Worm (Caenorhabditis elegans) whole organism, L3 larva: ENCODE data around the gene C28D4.18.

Source experiments
- R02D3.7 ChIP-seq: fragments of 150-350 bp; optimal IDR thresholded peaks from 2 replicates; lab custom pipeline; 2014; ENCODE audit warnings: missing biosample characterization, missing genetic modification characterization
- ZK546.5 ChIP-seq: sonication (generic microtip); optimal IDR thresholded peaks from 2 replicates; lab custom pipeline; 2017; ENCODE audit warnings: missing biosample characterization, missing genetic modification characterization
- aly-2 ChIP-seq: fragments of 150-350 bp; optimal IDR thresholded peaks from 2 replicates; lab custom pipeline; 2014; ENCODE audit warnings: missing biosample characterization, missing genetic modification characterization
- ama-1 ChIP-seq: fragments of 150-350 bp; optimal IDR thresholded peaks from 2 replicates; lab custom pipeline; 2018
- ceh-28 ChIP-seq: fragments of 150-350 bp; optimal IDR thresholded peaks from 2 replicates; lab custom pipeline; 2014; ENCODE audit warnings: missing biosample characterization, missing genetic modification reagents, missing genetic modification characterization
- ceh-82 ChIP-seq: fragments of 150-350 bp; optimal IDR thresholded peaks from 2 replicates; lab custom pipeline; 2014; ENCODE audit warnings: missing biosample characterization, missing genetic modification characterization
- ceh-9 ChIP-seq: sonication (generic microtip); optimal IDR thresholded peaks from 2 replicates; lab custom pipeline; 2018; ENCODE audit warnings: missing biosample characterization, missing genetic modification characterization
- daf-12 ChIP-seq: fragments of 150-350 bp; optimal IDR thresholded peaks from 2 replicates; lab custom pipeline; 2014; ENCODE audit warnings: missing biosample characterization, missing genetic modification reagents, missing genetic modification characterization
- egl-27 ChIP-seq: sonication (generic microtip); optimal IDR thresholded peaks from 4 replicates; lab custom pipeline; 2017; ENCODE audit warnings: missing biosample characterization, missing genetic modification reagents, missing genetic modification characterization
- egl-5 ChIP-seq: fragments of 150-350 bp; optimal IDR thresholded peaks from 2 replicates; lab custom pipeline; 2017; ENCODE audit warnings: missing biosample characterization, missing genetic modification reagents, missing genetic modification characterization, inconsistent platforms
- elt-1 ChIP-seq: fragments of 150-350 bp; optimal IDR thresholded peaks from 2 replicates; lab custom pipeline; 2014; ENCODE audit warnings: missing biosample characterization, missing genetic modification characterization
- elt-3 ChIP-seq, 3 experiments: fragments of 150-350 bp in 1 of 3; sonication (generic microtip) in 2 of 3; optimal IDR thresholded peaks; 2 replicates in 2 of 3; 4 replicates in 1 of 3; lab custom pipeline; 2014 to 2017; ENCODE audit warnings: missing biosample characterization in 3 of 3, missing genetic modification characterization in 3 of 3
- fkh-10 ChIP-seq: sonication (generic microtip); optimal IDR thresholded peaks from 2 replicates; lab custom pipeline; 2017; ENCODE audit warnings: missing biosample characterization, missing genetic modification reagents, missing genetic modification characterization
- fkh-2 ChIP-seq: fragments of 150-350 bp; optimal IDR thresholded peaks from 2 replicates; lab custom pipeline; 2014; ENCODE audit warnings: missing biosample characterization, missing genetic modification reagents, missing genetic modification characterization
- fos-1 ChIP-seq: fragments of 150-350 bp; optimal IDR thresholded peaks from 2 replicates; lab custom pipeline; 2014; ENCODE audit warnings: missing biosample characterization, missing genetic modification characterization
- hmg-11 ChIP-seq: sonication (generic microtip); optimal IDR thresholded peaks from 2 replicates; lab custom pipeline; 2016; ENCODE audit warnings: missing genetic modification characterization, missing compliant biosample characterization
- jun-1 ChIP-seq: fragments of 150-350 bp; optimal IDR thresholded peaks from 2 replicates; lab custom pipeline; 2014; ENCODE audit warnings: missing biosample characterization, missing genetic modification reagents, missing genetic modification characterization
- lin-15B ChIP-seq: fragments of 150-350 bp; optimal IDR thresholded peaks from 2 replicates; lab custom pipeline; 2014; ENCODE audit warnings: missing biosample characterization, missing genetic modification characterization
- lin-39 ChIP-seq: fragments of 150-350 bp; optimal IDR thresholded peaks from 2 replicates; lab custom pipeline; 2018; ENCODE audit warnings: missing biosample characterization, missing genetic modification reagents, missing genetic modification characterization
- lsy-12 ChIP-seq: sonication (generic microtip); optimal IDR thresholded peaks from 2 replicates; lab custom pipeline; 2016; ENCODE audit warnings: mild to moderate bottlenecking, missing genetic modification characterization, missing compliant biosample characterization
- mml-1 ChIP-seq: fragments of 150-350 bp; sonication (generic microtip); optimal IDR thresholded peaks from 3 replicates; lab custom pipeline; 2014; ENCODE audit warnings: missing biosample characterization, missing genetic modification characterization
- nfya-1 ChIP-seq: sonication (generic microtip); optimal IDR thresholded peaks from 2 replicates; lab custom pipeline; 2017; ENCODE audit warnings: missing genetic modification characterization, mild to moderate bottlenecking, missing compliant biosample characterization, antibody characterized with exemption, moderate library complexity; ENCODE audit not compliant: insufficient read depth
- nhr-11 ChIP-seq: fragments of 150-350 bp; optimal IDR thresholded peaks from 2 replicates; lab custom pipeline; 2014; ENCODE audit warnings: missing biosample characterization, missing genetic modification characterization
- nhr-12 ChIP-seq: fragments of 150-350 bp; optimal IDR thresholded peaks from 2 replicates; lab custom pipeline; 2014; ENCODE audit warnings: missing biosample characterization, missing genetic modification characterization
- nhr-237 ChIP-seq: fragments of 150-350 bp; optimal IDR thresholded peaks from 2 replicates; lab custom pipeline; 2014; ENCODE audit warnings: missing biosample characterization, missing genetic modification characterization
- nhr-25 ChIP-seq: sonication (generic microtip); optimal IDR thresholded peaks from 2 replicates; lab custom pipeline; 2017; ENCODE audit warnings: missing biosample characterization, missing genetic modification characterization
- nhr-28 ChIP-seq: fragments of 150-350 bp; optimal IDR thresholded peaks from 2 replicates; lab custom pipeline; 2014; ENCODE audit warnings: missing biosample characterization, missing genetic modification characterization
- nhr-43 ChIP-seq: sonication (generic microtip); optimal IDR thresholded peaks from 2 replicates; lab custom pipeline; 2016; ENCODE audit warnings: mild to moderate bottlenecking, missing genetic modification characterization, missing compliant biosample characterization; ENCODE audit not compliant: poor library complexity, severe bottlenecking
- nhr-67 ChIP-seq: fragments of 150-350 bp; optimal IDR thresholded peaks from 2 replicates; lab custom pipeline; 2014; ENCODE audit warnings: missing biosample characterization, missing genetic modification characterization
- sea-2 ChIP-seq: fragments of 150-350 bp; sonication (generic microtip); optimal IDR thresholded peaks from 4 replicates; lab custom pipeline; 2014; ENCODE audit warnings: missing biosample characterization, missing genetic modification reagents, missing genetic modification characterization
- skn-1 ChIP-seq: fragments of 150-350 bp; optimal IDR thresholded peaks from 2 replicates; lab custom pipeline; 2014; ENCODE audit warnings: missing biosample characterization, missing genetic modification characterization
- snpc-4 ChIP-seq: fragments of 150-350 bp; optimal IDR thresholded peaks from 2 replicates; lab custom pipeline; 2014; ENCODE audit warnings: missing biosample characterization, missing genetic modification characterization
- unc-39 ChIP-seq: sonication (generic microtip); optimal IDR thresholded peaks from 4 replicates; lab custom pipeline; 2017; ENCODE audit warnings: missing biosample characterization, missing genetic modification characterization
- unc-62 ChIP-seq: fragments of 150-350 bp; sonication (generic microtip); optimal IDR thresholded peaks from 4 replicates; lab custom pipeline; 2014; ENCODE audit warnings: missing biosample characterization, missing genetic modification reagents, missing genetic modification characterization
- zag-1 ChIP-seq: fragments of 150-350 bp; optimal IDR thresholded peaks from 2 replicates; lab custom pipeline; 2014; ENCODE audit warnings: missing biosample characterization, missing genetic modification characterization
- ztf-11 ChIP-seq: fragments of 150-350 bp; optimal IDR thresholded peaks from 2 replicates; lab custom pipeline; 2014; ENCODE audit warnings: missing biosample characterization, missing genetic modification characterization
- ztf-4 ChIP-seq: fragments of 150-350 bp; optimal IDR thresholded peaks from 2 replicates; lab custom pipeline; 2014; ENCODE audit warnings: missing biosample characterization, missing genetic modification characterization

The C28D4.18 gene

DNA sequence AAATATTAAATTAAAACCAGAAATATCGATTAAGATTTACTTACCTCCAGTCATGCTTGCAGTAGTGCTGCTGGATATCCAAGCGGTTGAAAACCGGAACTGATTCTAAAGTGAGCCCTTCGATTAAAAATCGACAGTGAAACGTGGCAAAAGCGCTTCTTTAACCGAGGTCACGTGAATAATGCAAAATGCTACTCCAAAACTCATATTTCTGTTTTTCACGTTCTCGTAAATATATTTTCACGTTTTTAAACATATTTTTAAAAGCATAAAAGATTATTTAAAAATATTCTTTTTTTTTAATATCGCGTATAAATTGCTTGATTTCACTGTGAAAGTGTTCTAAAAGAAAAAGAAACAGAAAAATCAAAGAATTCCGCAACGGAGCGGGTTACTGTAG, 15.9 kb upstream of the C28D4.18 start, which contains the start of gene ant-1.3:
Gene ant-1.3, minus strand, starts transcription at position 101 of the 400 bp plus-strand sequence.
- TF ChIP-seq nhr-11 (tag; lab: Kevin White, UChicago) (no peak), egl-27 (no peak), R02D3.7 (tag; lab: Kevin White, UChicago) (no peak), ZK546.5 (tag; lab: Kevin White, UChicago) (no peak), zag-1 (no peak), lin-15B (tag; lab: Kevin White, UChicago) (no peak), skn-1 (tag; lab: Kevin White, UChicago) (no peak), sea-2 (no peak)
- TF ChIP-seq, all 47 proteins: peak for 0

DNA sequence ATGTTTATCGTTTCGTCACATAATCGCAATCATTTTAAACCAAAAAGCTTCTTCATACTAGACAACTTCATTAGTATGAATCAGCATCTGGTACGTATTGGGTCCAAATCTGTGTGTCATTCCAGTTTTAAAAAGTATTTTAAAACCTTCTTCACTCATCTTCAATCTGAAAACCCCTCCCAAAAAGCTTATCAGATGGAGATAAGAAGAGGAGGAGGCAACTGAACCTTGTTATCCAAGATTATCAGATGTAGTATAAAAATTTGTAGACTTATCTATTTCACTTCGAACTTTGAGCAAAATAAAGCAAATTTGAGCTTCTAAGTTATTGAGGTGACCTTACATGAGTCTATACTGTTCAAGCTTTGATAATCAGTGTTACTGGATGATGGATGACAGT, 15.2 kb upstream of the C28D4.18 start, which contains the start of gene nhr-38:
Gene nhr-38, plus strand, starts transcription at position 301 of the 400 bp plus-strand sequence.
- TF ChIP-seq mml-1 (tag; lab: Kevin White, UChicago) (no peak), unc-62 (no peak), nhr-12 (tag; lab: Kevin White, UChicago) (no peak), ztf-11 (no peak), nhr-67 (no peak), egl-5 (tag; lab: Kevin White, UChicago) (no peak), nhr-43 (tag; lab: Kevin White, UChicago) (no peak), ztf-4 (no peak), elt-3 (tag; optimal IDR thresholded peaks at IDR 0.05; lab: Kevin White, UChicago) (no peak), unc-39 (tag; lab: Kevin White, UChicago) (no peak), daf-12 (tag; lab: Kevin White, UChicago) (no peak), fkh-2 (no peak), fkh-10 (GFP tag; lab: Kevin White, UChicago) (no peak), jun-1 (tag; lab: Kevin White, UChicago) (no peak), elt-1 (tag; lab: Kevin White, UChicago) (no peak), ceh-9 (tag; lab: Kevin White, UChicago) (no peak), ZK546.5 (tag; lab: Kevin White, UChicago) (no peak)

DNA sequence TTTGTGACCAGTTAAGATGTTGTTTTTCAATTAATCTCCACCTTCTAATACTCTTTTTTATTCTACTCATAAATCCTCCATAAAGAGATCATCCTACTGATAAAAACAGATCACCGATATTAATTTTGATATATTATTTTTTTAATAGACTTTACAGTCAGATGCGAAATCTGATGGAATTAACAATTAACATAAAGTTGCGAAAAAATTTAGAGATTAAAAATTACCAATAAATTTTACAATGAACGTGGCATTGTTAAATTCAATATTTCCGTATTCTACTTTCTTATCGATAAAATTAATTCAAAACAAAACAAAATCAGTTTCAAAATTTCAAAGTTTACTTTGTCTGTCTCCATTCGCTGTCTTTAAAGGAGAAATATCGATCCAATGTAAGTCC, 12.3 kb upstream of the C28D4.18 start, which contains the start of gene K01H12.4:
Gene K01H12.4, plus strand, starts transcription at position 301 of the 400 bp plus-strand sequence.
- no peak for TF ChIP-seq lin-15B (tag; lab: Kevin White, UChicago)
- TF ChIP-seq zag-1, result no peak
- no peak for TF ChIP-seq nhr-67
- TF ChIP-seq nhr-237 (tag; lab: Kevin White, UChicago), result no peak
- TF ChIP-seq ceh-82 (tag; lab: Kevin White, UChicago), result no peak
- no peak for TF ChIP-seq mml-1 (tag; lab: Kevin White, UChicago)
- TF ChIP-seq hmg-11 (tag; lab: Kevin White, UChicago), result no peak
- TF ChIP-seq elt-1 (tag; lab: Kevin White, UChicago), result no peak
- TF ChIP-seq daf-12 (tag; lab: Kevin White, UChicago), result no peak
- no peak for TF ChIP-seq unc-62
- no peak for TF ChIP-seq elt-3 (tag; optimal IDR thresholded peaks at IDR 0.05; lab: Kevin White, UChicago)
- no peak for TF ChIP-seq snpc-4 (tag; lab: Kevin White, UChicago)
- TF ChIP-seq nhr-25, result no peak
- no peak for TF ChIP-seq nhr-43 (tag; lab: Kevin White, UChicago)

DNA sequence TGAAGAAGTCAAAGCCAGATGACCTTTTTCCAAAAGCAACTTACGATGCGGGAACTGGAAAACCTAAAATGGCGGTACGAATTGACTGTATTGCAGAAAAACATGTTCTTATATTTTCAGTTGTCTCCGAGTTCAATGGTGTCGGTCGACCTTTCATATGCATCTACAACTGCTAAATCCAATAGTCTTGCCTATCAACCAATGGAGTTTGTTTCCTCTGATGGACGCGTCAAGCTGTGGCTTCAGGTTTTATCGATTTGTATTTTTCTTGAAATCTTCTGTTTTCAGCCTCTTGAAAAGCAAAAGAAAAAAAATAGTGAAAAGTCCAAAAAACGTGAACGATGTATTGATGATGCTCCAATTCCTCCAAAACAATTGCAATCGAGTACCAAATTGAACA, 10.8 kb upstream of the C28D4.18 start:
- TF ChIP-seq ceh-28 (tag; lab: Kevin White, UChicago), result no peak
- TF ChIP-seq fos-1 (tag; lab: Kevin White, UChicago), result no peak
- TF ChIP-seq egl-5 (tag; lab: Kevin White, UChicago), result no peak
- no peak for TF ChIP-seq lsy-12 (tag; lab: Kevin White, UChicago)
- TF ChIP-seq ceh-82 (tag; lab: Kevin White, UChicago), result no peak
- TF ChIP-seq nhr-28 (tag; lab: Kevin White, UChicago), result no peak
- TF ChIP-seq mml-1 (tag; lab: Kevin White, UChicago), result no peak
- no peak for TF ChIP-seq unc-62
- no peak for TF ChIP-seq ama-1 (lab: Kevin White, UChicago)
- no peak for TF ChIP-seq aly-2 (tag; lab: Kevin White, UChicago)
- TF ChIP-seq nfya-1 (tag; lab: Kevin White, UChicago), result no peak
- TF ChIP-seq lin-39, result no peak
